Worm (Caenorhabditis elegans) whole organism, L4 larva: ENCODE results near the gene sams-5.
A peak's percentile ranks its signal among the peaks of the same experiment; 100 is the strongest.

Source experiments
- F26F4.8 ChIP-seq: fragments of 200-800 bp; sonication (Bioruptor generic); conservative IDR thresholded peaks from 2 replicates; pipeline ENCODE4 v1.3.6; 2022; ENCODE audit warnings: missing genetic modification characterization, missing compliant biosample characterization
- F37D6.2 ChIP-seq: sonication (generic microtip); optimal IDR thresholded peaks from 2 replicates; lab custom pipeline; 2016; ENCODE audit warnings: mild to moderate bottlenecking, missing genetic modification characterization, missing compliant biosample characterization
- F49E8.2 ChIP-seq: sonication (generic microtip); optimal IDR thresholded peaks from 2 replicates; lab custom pipeline; 2016; ENCODE audit warnings: missing compliant biosample characterization, mild to moderate bottlenecking, missing genetic modification characterization, borderline replicate concordance
- Y75B8A.6 ChIP-seq: fragments of 200-800 bp; sonication (Bioruptor generic); IDR thresholded peaks from 2 replicates; pipeline ENCODE4 v1.3.6; 2022; ENCODE audit warnings: missing genetic modification reagents, missing genetic modification characterization, missing compliant biosample characterization
- ceh-20 ChIP-seq: fragments of 200-800 bp; sonication (Bioruptor generic); IDR thresholded peaks from 2 replicates; pipeline ENCODE4 v1.3.6; 2022; ENCODE audit warnings: missing genetic modification reagents, missing genetic modification characterization, missing compliant biosample characterization
- ceh-44 ChIP-seq: fragments of 200-800 bp; sonication (Bioruptor generic); IDR thresholded peaks from 2 replicates; pipeline ENCODE4 v1.3.6; 2022; ENCODE audit warnings: missing genetic modification reagents, missing genetic modification characterization, missing compliant biosample characterization
- daf-16 ChIP-seq, 3 experiments: sonication (generic microtip); optimal IDR thresholded peaks; 2 replicates each; lab custom pipeline; 2016 to 2017; ENCODE audit warnings: missing genetic modification characterization in 3 of 3, missing genetic modification reagents in 3 of 3, mild to moderate bottlenecking in 2 of 3, missing compliant biosample characterization in 2 of 3, missing biosample characterization in 1 of 3, moderate library complexity in 1 of 3
- dmd-8 ChIP-seq: fragments of 200-800 bp; sonication (Bioruptor generic); IDR thresholded peaks from 2 replicates; pipeline ENCODE4 v1.3.6; 2022; ENCODE audit warnings: missing genetic modification characterization, missing compliant biosample characterization
- dve-1 ChIP-seq: sonication (generic microtip); optimal IDR thresholded peaks from 2 replicates; lab custom pipeline; 2017; ENCODE audit warnings: antibody characterized with exemption, mild to moderate bottlenecking, missing genetic modification characterization, missing compliant biosample characterization; ENCODE audit not compliant: insufficient read depth
- hlh-11 ChIP-seq: fragments of 200-800 bp; sonication (Bioruptor generic); optimal IDR thresholded peaks from 2 replicates; lab custom pipeline; 2018; ENCODE audit warnings: mild to moderate bottlenecking, missing genetic modification characterization, missing compliant biosample characterization
- hlh-30 ChIP-seq: sonication (generic microtip); optimal IDR thresholded peaks from 2 replicates; lab custom pipeline; 2017; ENCODE audit warnings: antibody characterized with exemption, mild to moderate bottlenecking, missing genetic modification characterization, missing compliant biosample characterization; ENCODE audit not compliant: insufficient read depth
- hmg-1.1 ChIP-seq: fragments of 200-800 bp; sonication (Bioruptor generic); IDR thresholded peaks from 2 replicates; pipeline ENCODE4 v1.3.6; 2022; ENCODE audit warnings: missing genetic modification reagents, missing genetic modification characterization, missing compliant biosample characterization
- jun-1 ChIP-seq: fragments of 150-350 bp; optimal IDR thresholded peaks from 2 replicates; lab custom pipeline; 2014; ENCODE audit warnings: missing biosample characterization, missing genetic modification reagents, missing genetic modification characterization
- lim-7 ChIP-seq: fragments of 200-800 bp; sonication (Bioruptor generic); IDR thresholded peaks from 2 replicates; pipeline ENCODE4 v1.3.6; 2022; ENCODE audit warnings: missing genetic modification characterization, missing compliant biosample characterization
- lir-3 ChIP-seq: sonication (generic microtip); optimal IDR thresholded peaks from 2 replicates; lab custom pipeline; 2016; ENCODE audit warnings: mild to moderate bottlenecking, missing genetic modification characterization, missing compliant biosample characterization
- madf-5 ChIP-seq, 2 experiments: fragments of 200-800 bp; sonication (Bioruptor generic); IDR thresholded peaks; 2 replicates each; pipeline ENCODE4 v1.3.6; 2022; ENCODE audit warnings: missing compliant biosample characterization in 2 of 2, missing genetic modification characterization in 2 of 2
- mep-1 ChIP-seq: fragments of 150-350 bp; sonication (generic microtip); optimal IDR thresholded peaks from 3 replicates; lab custom pipeline; 2014; ENCODE audit warnings: missing biosample characterization, missing genetic modification characterization
- mes-2 ChIP-seq: sonication (generic microtip); optimal IDR thresholded peaks from 2 replicates; lab custom pipeline; 2016; ENCODE audit warnings: missing genotype, mild to moderate bottlenecking, missing genetic modification characterization, missing compliant biosample characterization; ENCODE audit not compliant: poor library complexity, severe bottlenecking
- mxl-3 ChIP-seq: fragments of 200-800 bp; sonication (Bioruptor generic); optimal IDR thresholded peaks from 2 replicates; lab custom pipeline; 2018; ENCODE audit warnings: mild to moderate bottlenecking, missing genetic modification characterization, missing compliant biosample characterization
- nhr-102 ChIP-seq: sonication (generic microtip); optimal IDR thresholded peaks from 2 replicates; lab custom pipeline; 2016; ENCODE audit warnings: mild to moderate bottlenecking, missing genetic modification characterization, moderate library complexity, missing compliant biosample characterization
- nhr-11 ChIP-seq: fragments of 150-350 bp; optimal IDR thresholded peaks from 2 replicates; lab custom pipeline; 2014; ENCODE audit warnings: missing biosample characterization, missing genetic modification characterization
- nhr-111 ChIP-seq: fragments of 200-800 bp; sonication (Bioruptor generic); optimal IDR thresholded peaks from 2 replicates; lab custom pipeline; 2018; ENCODE audit warnings: mild to moderate bottlenecking, missing genetic modification characterization, missing compliant biosample characterization
- nhr-25 ChIP-seq: sonication (generic microtip); optimal IDR thresholded peaks from 2 replicates; lab custom pipeline; 2017; ENCODE audit warnings: missing genetic modification characterization, mild to moderate bottlenecking, missing compliant biosample characterization, antibody characterized with exemption, moderate library complexity, borderline replicate concordance; ENCODE audit not compliant: insufficient read depth
- nhr-28 ChIP-seq: fragments of 150-350 bp; optimal IDR thresholded peaks from 2 replicates; lab custom pipeline; 2014; ENCODE audit warnings: missing biosample characterization, missing genetic modification characterization
- nhr-41 ChIP-seq: fragments of 200-800 bp; sonication (Bioruptor generic); IDR thresholded peaks from 2 replicates; pipeline ENCODE4 v1.3.6; 2022; ENCODE audit warnings: missing genetic modification reagents, missing genetic modification characterization, missing compliant biosample characterization
- pha-4 ChIP-seq, 2 experiments: fragments of 150-350 bp in 1 of 2; fragments of 200-800 bp in 1 of 2; sonication (Bioruptor generic) in 1 of 2; IDR thresholded peaks in 1 of 2; optimal IDR thresholded peaks in 1 of 2; 2 replicates each; pipeline versions ENCODE4 v1.3.6 to Lab custom; 2014 to 2022; ENCODE audit warnings: missing genetic modification characterization in 2 of 2, missing genetic modification reagents in 2 of 2, missing biosample characterization in 1 of 2, missing compliant biosample characterization in 1 of 2
- pqm-1 ChIP-seq: sonication (generic microtip); optimal IDR thresholded peaks from 2 replicates; lab custom pipeline; 2017; ENCODE audit warnings: missing biosample characterization, missing genetic modification characterization
- rbr-2 ChIP-seq: sonication (generic microtip); optimal IDR thresholded peaks from 2 replicates; lab custom pipeline; 2016; ENCODE audit warnings: missing genotype, missing genetic modification characterization, missing compliant biosample characterization
- skn-1 ChIP-seq: fragments of 150-350 bp; optimal IDR thresholded peaks from 2 replicates; lab custom pipeline; 2014; ENCODE audit warnings: missing biosample characterization, missing genetic modification characterization
- snpc-1.2 ChIP-seq: fragments of 200-800 bp; sonication (Bioruptor generic); IDR thresholded peaks from 2 replicates; pipeline ENCODE4 v1.3.6; 2022; ENCODE audit warnings: missing genetic modification reagents, missing genetic modification characterization, missing compliant biosample characterization
- tra-1 ChIP-seq: fragments of 200-800 bp; sonication (Bioruptor generic); IDR thresholded peaks from 2 replicates; pipeline ENCODE4 v1.3.6; 2022; ENCODE audit warnings: missing genetic modification reagents, missing genetic modification characterization, missing compliant biosample characterization
- unc-130 ChIP-seq: sonication (generic microtip); optimal IDR thresholded peaks from 2 replicates; lab custom pipeline; 2016; ENCODE audit warnings: missing genetic modification reagents, missing genetic modification characterization, missing compliant biosample characterization
- unc-62 ChIP-seq, 3 experiments: fragments of 150-350 bp in 1 of 3; sonication (generic microtip); optimal IDR thresholded peaks in 2 of 3; peaks in 1 of 3; 1 replicate in 1 of 3; 2 replicates in 2 of 3; lab custom pipeline; 2014 to 2017; ENCODE audit warnings: missing biosample characterization in 3 of 3, missing genetic modification characterization in 3 of 3, missing genetic modification reagents in 3 of 3, missing genotype in 1 of 3
- vab-7 ChIP-seq: fragments of 200-800 bp; sonication (Bioruptor generic); IDR thresholded peaks from 2 replicates; pipeline ENCODE4 v1.3.6; 2022; ENCODE audit warnings: missing genetic modification reagents, missing genetic modification characterization, missing compliant biosample characterization
- zag-1 ChIP-seq: fragments of 150-350 bp; optimal IDR thresholded peaks from 2 replicates; lab custom pipeline; 2014; ENCODE audit warnings: missing biosample characterization, missing genetic modification characterization
- zip-2 ChIP-seq: fragments of 150-350 bp; optimal IDR thresholded peaks from 2 replicates; lab custom pipeline; 2014; ENCODE audit warnings: missing biosample characterization, missing genetic modification characterization
- ztf-11 ChIP-seq: fragments of 150-350 bp; optimal IDR thresholded peaks from 2 replicates; lab custom pipeline; 2014; ENCODE audit warnings: missing biosample characterization, missing genetic modification characterization

The sams-5 gene

DNA sequence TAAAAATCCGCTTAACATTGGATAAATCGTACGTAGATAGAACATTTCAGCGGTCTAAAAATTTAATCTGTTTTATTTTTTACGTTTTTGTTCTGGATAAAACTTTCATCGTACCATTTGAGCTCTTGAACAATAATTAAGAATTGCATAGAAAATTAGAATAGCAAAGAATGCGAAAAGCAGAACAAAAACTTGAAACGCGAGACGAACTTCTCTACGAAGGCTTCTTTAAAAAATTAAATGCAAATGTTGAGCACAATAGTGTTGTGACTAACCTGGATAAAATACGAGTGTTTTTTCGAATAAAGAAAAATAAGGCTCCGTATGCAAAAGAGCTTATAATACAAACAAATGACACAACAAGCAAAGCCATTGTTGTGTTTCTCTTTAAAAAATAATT lies 20.2 kb upstream of the sams-5 start:
- TF ChIP-seq unc-62 (GFP tag; optimal IDR thresholded peaks at IDR 0.05 in 1 of 2; lab: Kevin White, UChicago) (peak in 1 of 2 experiments; percentile 96), unc-62 (tag; optimal IDR thresholded peaks at IDR 0.05; lab: Kevin White, UChicago) (no peak), pqm-1 (tag; lab: Kevin White, UChicago) (no peak)

DNA sequence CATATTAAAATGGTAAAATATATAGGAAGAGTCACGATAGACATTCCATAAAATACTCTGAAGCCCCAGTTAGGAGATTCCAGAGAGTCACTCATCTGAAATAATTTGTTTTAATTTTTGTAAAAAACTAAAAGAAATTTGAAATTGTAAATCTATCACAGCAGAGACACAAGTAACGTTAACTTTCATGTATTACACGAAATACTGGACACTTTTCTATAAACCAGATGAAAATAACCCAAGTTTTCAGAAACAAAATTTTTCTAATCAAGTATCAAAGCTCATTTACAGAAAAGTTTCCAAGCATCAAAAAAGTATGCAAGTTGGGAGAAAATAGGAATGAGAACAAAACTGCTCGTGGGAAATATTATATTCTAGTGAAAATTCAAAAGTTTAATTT lies 18.9 kb upstream of the sams-5 start, which contains the start of gene srv-27:
TSS of gene srv-27 (minus strand) at position 101 of the 400 bp plus-strand sequence.
- TF ChIP-seq pha-4 (GFP tag; IDR thresholded peaks at IDR 0.05; lab: Robert Waterston, UW) (no peak), pha-4 (tag; optimal IDR thresholded peaks at IDR 0.05; lab: Kevin White, UChicago) (no peak), ceh-44 (GFP tag; lab: Robert Waterston, UW) (no peak), lir-3 (tag; lab: Kevin White, UChicago) (no peak), ceh-20 (GFP tag; lab: Robert Waterston, UW) (no peak), mep-1 (tag; lab: Kevin White, UChicago) (no peak), tra-1 (GFP tag; lab: Robert Waterston, UW) (no peak), Y75B8A.6 (no peak), nhr-11 (tag; lab: Kevin White, UChicago) (no peak)
- TF ChIP-seq, all 104 proteins: peak for 0

DNA sequence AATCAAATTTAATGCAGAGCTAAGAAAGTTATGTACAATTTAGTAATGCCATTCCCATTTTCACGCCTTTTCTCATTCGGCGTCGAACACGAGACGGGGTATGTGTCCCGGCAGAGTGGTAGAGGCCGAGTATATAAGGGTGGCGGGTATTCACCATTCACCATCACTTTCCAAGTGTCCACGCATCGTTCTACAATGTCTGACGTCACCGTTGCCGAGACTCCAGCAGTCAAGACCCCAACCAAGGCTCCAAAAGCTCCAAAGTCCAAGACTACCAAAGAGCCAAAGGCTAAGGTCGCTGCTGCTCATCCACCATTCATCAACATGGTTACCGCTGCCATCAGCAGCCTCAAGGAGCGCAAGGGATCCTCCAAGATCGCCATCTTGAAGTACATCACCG lies 14.8 kb upstream of the sams-5 start, which contains the start of gene hil-2:
TSS of gene hil-2 (plus strand) at position 160 of the 400 bp plus-strand sequence.
- no peak for TF ChIP-seq nhr-28 (tag; lab: Kevin White, UChicago)
- TF ChIP-seq mxl-3 (GFP tag; lab: Kevin White, UChicago) = no peak
- no peak for TF ChIP-seq rbr-2
- no peak for TF ChIP-seq hmg-1.1 (GFP tag; lab: Robert Waterston, UW)
- TF ChIP-seq mep-1 (tag; lab: Kevin White, UChicago) = no peak
- no peak for TF ChIP-seq ztf-11 (tag; lab: Kevin White, UChicago)
- TF ChIP-seq dve-1 (tag; lab: Kevin White, UChicago) = peak; percentile 4
- TF ChIP-seq nhr-41 (GFP tag; lab: Robert Waterston, UW) = no peak
- TF ChIP-seq skn-1 (tag; lab: Kevin White, UChicago) = no peak
- no peak for TF ChIP-seq F26F4.8 (GFP tag; lab: Robert Waterston, UW)
- 0 out of 2 replicates have a peak, but pooled peaks have one; percentile 27 for TF ChIP-seq snpc-1.2 (GFP tag; lab: Robert Waterston, UW)
- TF ChIP-seq unc-62 (GFP tag; optimal IDR thresholded peaks at IDR 0.05 in 1 of 2; lab: Kevin White, UChicago) = peak in 1 of 2 experiments; percentile 66
- no peak for TF ChIP-seq unc-62 (tag; optimal IDR thresholded peaks at IDR 0.05; lab: Kevin White, UChicago)
- TF ChIP-seq nhr-25 (tag; lab: Kevin White, UChicago) = no peak
- no peak for TF ChIP-seq zag-1 (tag; lab: Kevin White, UChicago)

DNA sequence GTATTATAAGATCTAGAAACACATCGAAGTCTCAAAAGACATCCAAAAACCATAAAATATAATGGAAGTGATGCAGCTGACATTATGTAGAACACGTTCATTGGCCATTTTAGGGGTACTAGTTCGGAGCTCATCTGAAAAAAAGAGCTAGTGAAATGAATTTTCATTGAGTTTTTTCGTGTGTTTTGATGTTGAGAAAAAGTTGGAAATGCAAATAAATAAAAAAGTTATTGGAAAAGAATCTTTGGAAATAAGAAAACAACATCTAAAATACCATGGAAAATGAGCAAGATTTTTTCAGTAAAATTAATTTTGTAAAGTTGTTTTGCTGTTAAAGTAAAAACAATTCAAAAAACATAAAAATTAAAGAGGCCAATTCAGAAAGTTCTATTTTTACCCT lies 11.4 kb upstream of the sams-5 start, which contains the start of gene srv-24:
TSS of gene srv-24 (minus strand) at position 101 of the 400 bp plus-strand sequence.
- TF ChIP-seq dmd-8 (GFP tag; lab: Robert Waterston, UW) = no peak
- TF ChIP-seq F37D6.2 (tag; lab: Kevin White, UChicago) = no peak
- no peak for TF ChIP-seq lim-7
- no peak for TF ChIP-seq nhr-102 (tag; lab: Kevin White, UChicago)
- TF ChIP-seq hlh-30 (tag; lab: Kevin White, UChicago) = no peak
- no peak for TF ChIP-seq zip-2 (tag; lab: Kevin White, UChicago)
- TF ChIP-seq madf-5 (GFP tag; IDR thresholded peaks at IDR 0.05; lab: Robert Waterston, UW) = no peak
- TF ChIP-seq vab-7 (GFP tag; lab: Robert Waterston, UW) = no peak
- TF ChIP-seq tra-1 (GFP tag; lab: Robert Waterston, UW) = no peak
- TF ChIP-seq jun-1 = no peak
- TF ChIP-seq F26F4.8 (GFP tag; lab: Robert Waterston, UW) = no peak
- TF ChIP-seq hlh-11 (tag; lab: Kevin White, UChicago) = no peak
- no peak for TF ChIP-seq mes-2
- no peak for TF ChIP-seq nhr-111 (GFP tag; lab: Kevin White, UChicago)
- TF ChIP-seq F49E8.2 (tag; lab: Kevin White, UChicago) = no peak
- TF ChIP-seq daf-16 (GFP tag; optimal IDR thresholded peaks at IDR 0.05; lab: Kevin White, UChicago) = no peak
- TF ChIP-seq daf-16 (tag; optimal IDR thresholded peaks at IDR 0.05; lab: Kevin White, UChicago) = no peak
- TF ChIP-seq unc-130 = no peak
